Worm (Caenorhabditis elegans): Measurements from ENCODE around the gene tmem-17.

The tmem-17 gene

DNA sequence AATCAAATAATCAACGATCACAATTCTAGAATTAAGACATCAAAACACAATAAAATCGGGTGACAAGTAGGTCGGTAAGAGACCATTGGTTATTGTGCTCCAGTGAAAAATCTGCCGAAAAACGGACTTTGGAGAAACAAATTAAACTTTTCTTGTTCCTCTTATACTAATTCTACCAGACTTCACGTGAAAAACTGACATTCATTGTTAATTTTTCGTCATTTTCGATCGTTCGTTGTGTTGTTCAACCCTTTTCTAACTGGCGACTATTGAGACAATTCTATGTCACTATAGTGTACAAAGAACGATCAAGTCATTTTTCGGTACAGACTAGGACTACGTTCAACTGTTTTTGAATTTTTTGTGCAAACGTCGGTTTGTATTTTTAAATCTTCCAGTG, 50.4 kb downstream of the tmem-17 start:
- TF ChIP-seq lin-11 (tag; optimal IDR thresholded peaks at IDR 0.05), result no peak
- no peak for TF ChIP-seq unc-55 (GFP tag; optimal IDR thresholded peaks at IDR 0.05)
- no peak for TF ChIP-seq ceh-24 (tag; optimal IDR thresholded peaks at IDR 0.05)
- no peak for TF ChIP-seq pqm-1 (tag; optimal IDR thresholded peaks at IDR 0.05)
- no peak for TF ChIP-seq ama-1 (optimal IDR thresholded peaks at IDR 0.05)
- no peak for TF ChIP-seq eyg-1 (tag; optimal IDR thresholded peaks at IDR 0.05)
- TF ChIP-seq sdc-2 (tag; optimal IDR thresholded peaks at IDR 0.05), result no peak
- no peak for TF ChIP-seq unc-86 (tag; optimal IDR thresholded peaks at IDR 0.05)
- no peak for TF ChIP-seq ceh-48 (tag; optimal IDR thresholded peaks at IDR 0.05)
- no peak for TF ChIP-seq ahr-1 (tag; optimal IDR thresholded peaks at IDR 0.05)

All from whole organism, late embryonic.